Worm (Caenorhabditis elegans): ENCODE measurements around the gene srxa-18.

DNA sequence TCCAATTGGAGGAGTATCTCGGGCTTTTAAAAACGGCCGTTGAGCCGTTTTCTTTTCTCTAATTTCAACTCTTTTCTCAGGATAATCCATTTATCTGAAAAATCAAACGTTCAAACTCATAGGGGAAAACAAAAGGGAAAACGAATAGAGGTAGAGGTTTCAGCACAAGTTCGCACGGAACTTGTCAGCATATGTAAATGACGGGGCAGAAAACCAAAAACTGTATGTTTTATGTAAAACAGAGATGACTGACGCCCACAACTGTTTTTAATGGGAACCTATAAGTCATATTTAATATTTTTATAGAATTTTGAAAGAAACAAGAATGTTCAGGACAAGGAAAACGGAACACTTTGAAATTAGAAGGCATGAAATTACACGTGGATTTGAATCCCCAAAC lies 45.6 kb upstream of the srxa-18 start, which contains the start of gene C51E3.6:
- TF ChIP-seq ztf-4 (tag; optimal IDR thresholded peaks at IDR 0.05) (no peak), ztf-1 (GFP tag; conservative IDR thresholded peaks at IDR 0.05) (no peak)

All from whole organism, L2 larva.